Worm (Caenorhabditis elegans): Measurements from ENCODE around the gene nob-1.
A peak's percentile ranks its signal among the peaks of the same experiment; 100 is the strongest.

DNA sequence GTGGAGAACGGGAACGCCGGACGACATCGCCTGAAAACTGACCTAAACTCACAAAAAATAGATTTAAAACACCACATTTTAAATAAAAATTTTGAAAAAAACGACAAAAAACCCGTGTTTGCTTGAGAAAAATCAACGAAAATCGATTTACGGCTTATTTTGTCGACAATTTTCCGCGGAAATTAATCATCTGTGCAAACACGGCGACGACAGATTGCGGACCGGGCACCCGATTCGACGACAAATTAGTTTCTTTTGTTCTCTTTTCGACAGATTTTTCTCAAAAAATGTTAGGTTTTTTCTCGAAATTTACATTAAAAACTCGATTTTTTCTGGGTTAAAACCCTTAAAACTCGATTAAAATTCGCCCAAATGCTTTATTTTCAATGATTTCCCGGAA is 25.7 kb downstream of the nob-1 start, which contains the start of gene arx-3:
- no peak for TF ChIP-seq unc-62 (GFP tag; optimal IDR thresholded peaks at IDR 0.05)
- peak; percentile 50 for TF ChIP-seq pha-4 (tag; optimal IDR thresholded peaks at IDR 0.05)
- TF ChIP-seq nhr-28 (tag; optimal IDR thresholded peaks at IDR 0.05) = no peak
- no peak for TF ChIP-seq mdl-1 (tag; optimal IDR thresholded peaks at IDR 0.05)
- no peak for TF ChIP-seq nhr-12 (tag; optimal IDR thresholded peaks at IDR 0.05)
- TF ChIP-seq nhr-43 (tag; optimal IDR thresholded peaks at IDR 0.05; ENCODE audit: poor library complexity, severe bottlenecking) = no peak
- no peak for TF ChIP-seq daf-12 (tag; optimal IDR thresholded peaks at IDR 0.05)
- no peak for TF ChIP-seq nhr-25 (tag; optimal IDR thresholded peaks at IDR 0.05)
